Fruit fly (Drosophila melanogaster): Measurements from ENCODE around the gene comt.

comt gene

DNA sequence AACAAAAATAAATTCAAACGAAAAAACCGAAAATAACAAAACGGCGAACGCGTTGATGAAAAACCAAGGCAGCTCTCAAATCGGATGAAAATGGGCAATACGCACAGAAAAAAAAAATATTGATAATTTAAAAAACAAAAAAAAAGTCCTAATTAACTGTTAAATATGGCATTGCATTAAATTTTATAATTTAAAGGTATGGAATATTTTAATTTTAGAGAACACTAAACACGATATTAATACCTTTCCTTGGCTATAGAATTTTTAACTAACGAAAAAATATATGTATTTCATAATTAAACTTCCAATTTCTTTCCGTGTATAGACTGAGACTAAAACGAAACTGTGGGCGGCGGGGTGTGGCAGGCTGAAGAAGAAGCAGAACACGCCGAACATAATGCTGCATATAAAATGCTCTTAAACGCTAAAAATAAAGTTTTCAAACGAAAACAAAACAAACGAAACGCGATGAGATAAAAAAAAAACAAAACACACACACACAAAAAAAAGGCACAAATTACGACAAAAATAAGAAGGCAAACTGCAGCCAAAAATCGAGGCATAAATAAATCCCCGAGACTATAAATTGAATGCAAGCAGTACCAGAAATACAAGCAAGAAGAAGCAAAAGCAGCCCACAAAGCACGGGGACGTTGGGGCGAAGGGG is 15.7 kb downstream of the comt start:
- TF ChIP-seq crol (GFP tag; IDR thresholded peaks at IDR 0.05) (no peak), CG2875 (GFP tag; optimal IDR thresholded peaks at IDR 0.05) (no peak), Med (GFP tag) (peak; percentile 12), tap (tag; optimal IDR thresholded peaks at IDR 0.05) (peak; percentile 54), mirr (GFP tag; optimal IDR thresholded peaks at IDR 0.05) (no peak), D (optimal IDR thresholded peaks at IDR 0.05) (no peak), D (GFP tag; optimal IDR thresholded peaks at IDR 0.05) (peak; percentile 53), so (GFP tag; IDR thresholded peaks at IDR 0.05) (no peak), CG6254 (GFP tag; optimal IDR thresholded peaks at IDR 0.05) (peak; percentile 25), CG10431 (GFP tag; optimal IDR thresholded peaks at IDR 0.05) (no peak), Sry-δ (GFP tag; optimal IDR thresholded peaks at IDR 0.05) (no peak), Meics (GFP tag; optimal IDR thresholded peaks at IDR 0.05) (peak; percentile 58), bcd (GFP tag; optimal IDR thresholded peaks at IDR 0.05) (peak; percentile 34), CG4707 (GFP tag; optimal IDR thresholded peaks at IDR 0.05) (no peak), CG18476 (GFP tag; optimal IDR thresholded peaks at IDR 0.05) (peak; percentile 48), CG7839 (tag; optimal IDR thresholded peaks at IDR 0.05) (peak; percentile 80), Chrac-16 (GFP tag; optimal IDR thresholded peaks at IDR 0.05) (peak; percentile 15), cg (GFP tag; optimal IDR thresholded peaks at IDR 0.05) (no peak), CG17328 (GFP tag; IDR thresholded peaks at IDR 0.05) (peak; percentile 50; the same call in 1 of the 2 replicates), CG13624 (GFP tag; optimal IDR thresholded peaks at IDR 0.05) (peak; percentile 0), Ada2b (GFP tag; IDR thresholded peaks at IDR 0.05) (peak; percentile 19; the same call in 1 of the 2 replicates), tin (GFP tag; optimal IDR thresholded peaks at IDR 0.05) (peak; percentile 32), CG10654 (GFP tag; optimal IDR thresholded peaks at IDR 0.05) (peak; percentile 14), run (tag; optimal IDR thresholded peaks at IDR 0.05) (peak; percentile 45), gcm (GFP tag; optimal IDR thresholded peaks at IDR 0.05) (peak; percentile 42), unpg (GFP tag; optimal IDR thresholded peaks at IDR 0.05) (peak; percentile 71), fd96Cb (tag; optimal IDR thresholded peaks at IDR 0.05) (peak; percentile 72), ara (GFP tag; IDR thresholded peaks at IDR 0.05) (no peak; the same call in 1 of the 2 replicates), tio (GFP tag; optimal IDR thresholded peaks at IDR 0.05) (peak; percentile 37), Trl (optimal IDR thresholded peaks at IDR 0.05) (no peak), Trl (GFP tag; optimal IDR thresholded peaks at IDR 0.05) (no peak), HHEX (GFP tag; optimal IDR thresholded peaks at IDR 0.05) (no peak), slou (GFP tag; optimal IDR thresholded peaks at IDR 0.05) (no peak), CG6765 (GFP tag; optimal IDR thresholded peaks at IDR 0.05) (no peak), CG2889 (GFP tag; IDR thresholded peaks at IDR 0.05) (no peak), fru (optimal IDR thresholded peaks at IDR 0.05) (no peak), Fer2 (tag; optimal IDR thresholded peaks at IDR 0.05) (peak; percentile 10), Dref (GFP tag; IDR thresholded peaks at IDR 0.05) (no peak), Lpt (GFP tag; optimal IDR thresholded peaks at IDR 0.05) (no peak), CG4854 (GFP tag; optimal IDR thresholded peaks at IDR 0.05) (no peak), CG11093 (GFP tag; IDR thresholded peaks at IDR 0.05) (peak; percentile 14; the same call in 1 of the 3 replicates), D19A (tag; optimal IDR thresholded peaks at IDR 0.05) (peak; percentile 76), CG8281 (tag; optimal IDR thresholded peaks at IDR 0.05) (peak; percentile 36), cwo (GFP tag; optimal IDR thresholded peaks at IDR 0.05) (peak; percentile 39), CG17361 (GFP tag; IDR thresholded peaks at IDR 0.05) (peak; percentile 65), CG9932 (GFP tag; IDR thresholded peaks at IDR 0.05) (peak; percentile 34; the same call in 1 of the 2 replicates), tna (GFP tag; IDR thresholded peaks at IDR 0.05; ENCODE audit: partially characterized antibody) (no peak), gsb-n (tag; optimal IDR thresholded peaks at IDR 0.05) (peak; percentile 59), CG1792 (GFP tag; optimal IDR thresholded peaks at IDR 0.05) (no peak), CG43689 (GFP tag; IDR thresholded peaks at IDR 0.05) (no peak), CG12155 (GFP tag; optimal IDR thresholded peaks at IDR 0.05) (peak; percentile 25)
